Fruit fly (Drosophila melanogaster) whole organism, embryonic: ENCODE results near the gene CG4467.

Source experiments
- B-H1 ChIP-seq: fragments of 200-800 bp; sonication (Bioruptor generic); IDR thresholded peaks from 3 replicates; pipeline ENCODE4 v1.3.6; 2022; ENCODE audit warnings: missing biosample characterization, missing genetic modification characterization
- BEAF-32 ChIP-seq: fragments of 200-800 bp; sonication (Bioruptor generic); optimal IDR thresholded peaks from 3 replicates; lab custom pipeline; 2017; ENCODE audit warnings: missing biosample characterization, missing genetic modification characterization, mild to moderate bottlenecking, moderate library complexity, missing genetic modification reagents
- CG10267 ChIP-seq: fragments of 200-800 bp; sonication (Bioruptor generic); optimal IDR thresholded peaks from 2 replicates; lab custom pipeline; 2018; ENCODE audit warnings: missing biosample characterization, mild to moderate bottlenecking, missing genetic modification characterization, moderate library complexity
- CG10654 ChIP-seq: fragments of 200-800 bp; sonication (Bioruptor generic); optimal IDR thresholded peaks from 2 replicates; lab custom pipeline; 2016; ENCODE audit warnings: missing biosample characterization, missing genetic modification characterization
- CG11247 ChIP-seq: fragments of 200-800 bp; sonication (Bioruptor generic); IDR thresholded peaks from 2 replicates; pipeline ENCODE4 v1.3.6; 2022; ENCODE audit warnings: missing biosample characterization, missing genetic modification characterization
- CG12104 ChIP-seq: fragments of 200-800 bp; sonication (Bioruptor generic); optimal IDR thresholded peaks from 3 replicates; lab custom pipeline; 2016; ENCODE audit warnings: missing biosample characterization, missing genetic modification characterization
- CG12219 ChIP-seq: fragments of 200-800 bp; sonication (Bioruptor generic); optimal IDR thresholded peaks from 3 replicates; lab custom pipeline; 2018; ENCODE audit warnings: missing biosample characterization, mild to moderate bottlenecking, missing genetic modification characterization
- CG12391 ChIP-seq: fragments of 200-800 bp; sonication (Bioruptor generic); optimal IDR thresholded peaks from 3 replicates; lab custom pipeline; 2018; ENCODE audit warnings: missing biosample characterization, mild to moderate bottlenecking, missing genetic modification characterization, moderate library complexity
- CG15073 ChIP-seq: fragments of 200-800 bp; sonication (Bioruptor generic); optimal IDR thresholded peaks from 2 replicates; lab custom pipeline; 2016; ENCODE audit warnings: missing biosample characterization, missing genetic modification characterization
- CG15479 ChIP-seq: fragments of 200-800 bp; sonication (Bioruptor generic); optimal IDR thresholded peaks from 3 replicates; lab custom pipeline; 2019; ENCODE audit warnings: missing biosample characterization, mild to moderate bottlenecking, missing genetic modification characterization, moderate library complexity
- CG15514 ChIP-seq: fragments of 200-800 bp; sonication (Bioruptor generic); optimal IDR thresholded peaks from 3 replicates; lab custom pipeline; 2017; ENCODE audit warnings: missing biosample characterization, missing genetic modification characterization, mild to moderate bottlenecking, moderate library complexity, missing genetic modification reagents
- CG15696 ChIP-seq: fragments of 200-800 bp; sonication (Bioruptor generic); optimal IDR thresholded peaks from 2 replicates; lab custom pipeline; 2019; ENCODE audit warnings: missing biosample characterization, mild to moderate bottlenecking, missing genetic modification characterization, moderate library complexity
- CG1603 ChIP-seq: fragments of 200-800 bp; sonication (Bioruptor generic); optimal IDR thresholded peaks from 2 replicates; lab custom pipeline; 2019; ENCODE audit warnings: missing biosample characterization, mild to moderate bottlenecking, missing genetic modification characterization, moderate library complexity
- CG1647 ChIP-seq: fragments of 200-800 bp; sonication (Bioruptor generic); optimal IDR thresholded peaks from 3 replicates; lab custom pipeline; 2016; ENCODE audit warnings: missing biosample characterization, missing genetic modification characterization
- CG30020 ChIP-seq: fragments of 200-800 bp; optimal IDR thresholded peaks from 2 replicates; lab custom pipeline; 2019; ENCODE audit warnings: missing biosample characterization, mild to moderate bottlenecking, missing genetic modification characterization, moderate library complexity
- CG3065 ChIP-seq: fragments of 200-800 bp; sonication (Bioruptor generic); optimal IDR thresholded peaks from 2 replicates; lab custom pipeline; 2016; ENCODE audit warnings: missing biosample characterization, missing genetic modification characterization
- CG34224 ChIP-seq: fragments of 200-800 bp; sonication (Bioruptor generic); IDR thresholded peaks from 3 replicates; pipeline ENCODE4 v1.3.6; 2022; ENCODE audit warnings: missing biosample characterization, missing genetic modification characterization; ENCODE audit not compliant: partially characterized antibody
- CG4282 ChIP-seq: fragments of 200-800 bp; sonication (Bioruptor generic); optimal IDR thresholded peaks from 2 replicates; lab custom pipeline; 2016; ENCODE audit warnings: missing biosample characterization, missing genetic modification characterization
- CG6254 ChIP-seq: fragments of 200-800 bp; sonication (Bioruptor generic); optimal IDR thresholded peaks from 3 replicates; lab custom pipeline; 2017; ENCODE audit warnings: mild to moderate bottlenecking, missing biosample characterization, missing genetic modification reagents, missing genetic modification characterization
- CG6689 ChIP-seq: fragments of 200-800 bp; sonication (Bioruptor generic); IDR thresholded peaks from 2 replicates; pipeline ENCODE4 v1.3.6; 2022; ENCODE audit warnings: missing biosample characterization, missing genetic modification characterization
- CG8478 ChIP-seq: fragments of >200 bp; optimal IDR thresholded peaks from 2 replicates; lab custom pipeline; 2018
- CG9215 ChIP-seq: fragments of 200-800 bp; sonication (Bioruptor generic); IDR thresholded peaks from 2 replicates; pipeline ENCODE4 v1.3.6; 2022; ENCODE audit warnings: missing biosample characterization, missing genetic modification characterization
- CG9797 ChIP-seq: fragments of 200-800 bp; sonication (Bioruptor generic); optimal IDR thresholded peaks from 3 replicates; lab custom pipeline; 2018; ENCODE audit warnings: missing biosample characterization, mild to moderate bottlenecking, missing genetic modification characterization
- Drgx ChIP-seq: fragments of 200-800 bp; sonication (Bioruptor generic); IDR thresholded peaks from 2 replicates; pipeline ENCODE4 v1.3.6; 2022; ENCODE audit warnings: missing biosample characterization, missing genetic modification characterization
- Gsc ChIP-seq: fragments of 200-800 bp; sonication (Bioruptor generic); IDR thresholded peaks from 2 replicates; pipeline ENCODE4 v1.3.6; 2022; ENCODE audit warnings: missing biosample characterization, missing genetic modification characterization
- Hr39 ChIP-seq: fragments of >200 bp; optimal IDR thresholded peaks from 2 replicates; lab custom pipeline; 2017
- Hr78 ChIP-seq, 2 experiments: fragments of 200-800 bp in 1 of 2; fragments of >200 bp in 1 of 2; sonication (Bioruptor generic) in 1 of 2; optimal IDR thresholded peaks; 2 replicates each; lab custom pipeline; 2017 to 2019; ENCODE audit warnings: missing biosample characterization in 2 of 2, missing genetic modification characterization in 2 of 2, mild to moderate bottlenecking in 1 of 2, moderate library complexity in 1 of 2
- Myb ChIP-seq: fragments of 200-800 bp; sonication (Bioruptor generic); optimal IDR thresholded peaks from 2 replicates; lab custom pipeline; 2016; ENCODE audit warnings: missing biosample characterization, missing genetic modification characterization
- Oaz ChIP-seq: fragments of 200-800 bp; sonication (Bioruptor generic); IDR thresholded peaks from 2 replicates; pipeline ENCODE4 v1.3.6; 2022; ENCODE audit warnings: missing biosample characterization, missing genetic modification characterization
- Poxn ChIP-seq: fragments of 200-800 bp; sonication (Bioruptor generic); IDR thresholded peaks from 2 replicates; pipeline ENCODE4 v1.3.6; 2022; ENCODE audit warnings: missing biosample characterization, missing genetic modification characterization
- Sox100B ChIP-seq: fragments of 200-800 bp; sonication (Bioruptor generic); optimal IDR thresholded peaks from 3 replicates; lab custom pipeline; 2018; ENCODE audit warnings: missing biosample characterization, mild to moderate bottlenecking, missing genetic modification characterization
- Tbp ChIP-seq: fragments of >200 bp; optimal IDR thresholded peaks from 2 replicates; lab custom pipeline; 2018; ENCODE audit warnings: missing biosample characterization, missing genetic modification characterization
- Usf ChIP-seq: fragments of 200-800 bp; sonication (Bioruptor generic); optimal IDR thresholded peaks from 2 replicates; lab custom pipeline; 2017; ENCODE audit warnings: missing genotype, missing biosample characterization, missing genetic modification characterization
- br ChIP-seq: fragments of >200 bp; optimal IDR thresholded peaks from 2 replicates; lab custom pipeline; 2017
- cas ChIP-seq: fragments of 200-800 bp; sonication (Bioruptor generic); IDR thresholded peaks from 2 replicates; pipeline ENCODE4 v1.3.6; 2022; ENCODE audit warnings: missing biosample characterization, missing genetic modification characterization
- corto ChIP-seq: fragments of 200-800 bp; sonication (Bioruptor generic); optimal IDR thresholded peaks from 2 replicates; lab custom pipeline; 2016; ENCODE audit warnings: missing biosample characterization, mild to moderate bottlenecking, missing genetic modification characterization, moderate library complexity
- crc ChIP-seq: fragments of 200-800 bp; sonication (Bioruptor generic); optimal IDR thresholded peaks from 2 replicates; lab custom pipeline; 2016; ENCODE audit warnings: missing biosample characterization, missing genetic modification characterization
- dimm ChIP-seq: fragments of 200-800 bp; sonication (Bioruptor generic); IDR thresholded peaks from 2 replicates; pipeline ENCODE4 v1.3.6; 2022; ENCODE audit warnings: missing biosample characterization, missing genetic modification characterization
- eve ChIP-seq, 2 experiments: fragments of >200 bp; optimal IDR thresholded peaks; 2 replicates each; lab custom pipeline; 2017; ENCODE audit warnings: missing biosample characterization in 2 of 2, missing genetic modification characterization in 2 of 2
- fu2 ChIP-seq: fragments of 200-800 bp; sonication (Bioruptor generic); optimal IDR thresholded peaks from 2 replicates; lab custom pipeline; 2016; ENCODE audit warnings: missing biosample characterization, missing genetic modification characterization
- gfzf ChIP-seq: fragments of 200-800 bp; sonication (Bioruptor generic); optimal IDR thresholded peaks from 2 replicates; lab custom pipeline; 2016; ENCODE audit warnings: missing biosample characterization, mild to moderate bottlenecking, missing genetic modification characterization, moderate library complexity
- gsb ChIP-seq: fragments of 200-800 bp; sonication (Bioruptor generic); IDR thresholded peaks from 2 replicates; pipeline ENCODE4 v1.3.6; 2022; ENCODE audit warnings: missing biosample characterization, missing genetic modification characterization
- luna ChIP-seq: fragments of 200-800 bp; sonication (Bioruptor generic); optimal IDR thresholded peaks from 2 replicates; lab custom pipeline; 2016; ENCODE audit warnings: missing biosample characterization, missing genetic modification characterization
- odd ChIP-seq: fragments of 200-800 bp; sonication (Bioruptor generic); optimal IDR thresholded peaks from 2 replicates; lab custom pipeline; 2017; ENCODE audit warnings: missing biosample characterization, mild to moderate bottlenecking, missing genetic modification characterization
- pita ChIP-seq: fragments of 200-800 bp; sonication (Bioruptor generic); optimal IDR thresholded peaks from 2 replicates; lab custom pipeline; 2017; ENCODE audit warnings: missing biosample characterization, mild to moderate bottlenecking, missing genetic modification characterization
- pnt ChIP-seq: fragments of 200-800 bp; sonication (Bioruptor generic); optimal IDR thresholded peaks from 3 replicates; lab custom pipeline; 2016; ENCODE audit warnings: missing biosample characterization, missing genetic modification characterization
- sens-2 ChIP-seq: fragments of 200-800 bp; sonication (Bioruptor generic); IDR thresholded peaks from 2 replicates; pipeline ENCODE4 v1.3.6; 2022; ENCODE audit warnings: missing biosample characterization, missing genetic modification characterization
- sim ChIP-seq: fragments of 200-800 bp; sonication (Bioruptor generic); IDR thresholded peaks from 2 replicates; pipeline ENCODE4 v1.3.6; 2022; ENCODE audit warnings: missing biosample characterization, missing genetic modification characterization
- slbo ChIP-seq: fragments of 200-800 bp; sonication (Bioruptor generic); IDR thresholded peaks from 2 replicates; pipeline ENCODE4 v1.3.6; 2022; ENCODE audit warnings: missing biosample characterization, missing genetic modification characterization
- vnd ChIP-seq: fragments of 200-800 bp; sonication (Bioruptor generic); IDR thresholded peaks from 3 replicates; pipeline ENCODE4 v1.3.6; 2022; ENCODE audit warnings: missing biosample characterization, missing genetic modification characterization; ENCODE audit not compliant: partially characterized antibody
- wor ChIP-seq: fragments of 200-800 bp; sonication (Bioruptor generic); IDR thresholded peaks from 2 replicates; pipeline ENCODE4 v1.3.6; 2022; ENCODE audit warnings: missing biosample characterization, missing genetic modification characterization
- z ChIP-seq: fragments of 200-800 bp; sonication (Bioruptor generic); IDR thresholded peaks from 3 replicates; pipeline ENCODE4 v1.3.6; 2022; ENCODE audit warnings: missing biosample characterization, missing genetic modification characterization

CG4467 gene

dm6 chr3R:23280806-23281257 lies 32.1 kb upstream of the CG4467 start, which contains the start of the genes orb and Cdc16 (continued):
- TF ChIP-seq sim (GFP tag; lab: Robert Waterston, UW): peak; percentile 72
- peak; percentile 71 for TF ChIP-seq dimm
- no peak for TF ChIP-seq eve (GFP tag; optimal IDR thresholded peaks at IDR 0.05; lab: Kevin White, UChicago)
- peak; percentile 55 for TF ChIP-seq corto (GFP tag; lab: Kevin White, UChicago)
- TF ChIP-seq CG10267: peak; percentile 88
- peak; percentile 21 for TF ChIP-seq BEAF-32 (GFP tag; lab: Kevin White, UChicago)
- peak; percentile 52 for TF ChIP-seq pnt (GFP tag; lab: Kevin White, UChicago)
- TF ChIP-seq Usf (GFP tag; lab: Kevin White, UChicago): peak; percentile 60
- peak; percentile 75 for TF ChIP-seq wor (GFP tag; lab: Robert Waterston, UW)
- TF ChIP-seq luna (GFP tag; lab: Kevin White, UChicago): peak; percentile 12
- no peak for TF ChIP-seq CG34224 (GFP tag; lab: Robert Waterston, UW)
- TF ChIP-seq Hr78 (GFP tag; optimal IDR thresholded peaks at IDR 0.05; lab: Kevin White, UChicago): no peak
- peak; percentile 32; the same call in 1 of the 2 replicates for TF ChIP-seq sens-2 (GFP tag; lab: Robert Waterston, UW)
- TF ChIP-seq CG10654: peak; percentile 89
- TF ChIP-seq B-H1 (GFP tag; lab: Robert Waterston, UW): peak; percentile 88
- TF ChIP-seq CG15514 (GFP tag; lab: Kevin White, UChicago): peak; percentile 87
- TF ChIP-seq CG3065 (GFP tag; lab: Kevin White, UChicago): peak; percentile 51
- TF ChIP-seq Gsc (GFP tag; lab: Robert Waterston, UW): no peak
- TF ChIP-seq slbo (GFP tag; lab: Robert Waterston, UW): peak; percentile 97
- no peak for TF ChIP-seq CG9797 (GFP tag; lab: Kevin White, UChicago)
- peak; percentile 78 for TF ChIP-seq odd (GFP tag; lab: Kevin White, UChicago)
- no peak for TF ChIP-seq Hr39 (lab: Kevin White, UChicago)
- no peak for TF ChIP-seq pita (GFP tag; lab: Kevin White, UChicago)
- peak; percentile 70 for TF ChIP-seq CG30020
- TF ChIP-seq Oaz (GFP tag; lab: Robert Waterston, UW): peak; percentile 78
- no peak for TF ChIP-seq CG15479 (GFP tag; lab: Kevin White, UChicago)
- TF ChIP-seq CG8478 (lab: Kevin White, UChicago): no peak
- peak; percentile 94 for TF ChIP-seq CG11247
- TF ChIP-seq CG15696 (tag; lab: Kevin White, UChicago): peak; percentile 79
- TF ChIP-seq CG6254 (GFP tag; lab: Kevin White, UChicago): peak; percentile 82
- no peak for TF ChIP-seq vnd (GFP tag; lab: Robert Waterston, UW)
- peak; percentile 22 for TF ChIP-seq Myb
- TF ChIP-seq z (GFP tag; lab: Robert Waterston, UW): no peak
- TF ChIP-seq br (lab: Kevin White, UChicago): no peak
- TF ChIP-seq gfzf: no peak
- TF ChIP-seq CG1647 (GFP tag; lab: Kevin White, UChicago): peak; percentile 66
- peak; percentile 14 for TF ChIP-seq CG4282 (GFP tag; lab: Kevin White, UChicago)
- no peak for TF ChIP-seq Tbp (GFP tag; lab: Kevin White, UChicago)
- TF ChIP-seq cas (GFP tag; lab: Robert Waterston, UW): peak; percentile 85
- peak; percentile 92 for TF ChIP-seq CG6689 (GFP tag; lab: Robert Waterston, UW)
- TF ChIP-seq CG1603 (tag; lab: Kevin White, UChicago): peak; percentile 78
- peak; percentile 83 for TF ChIP-seq CG9215 (GFP tag; lab: Robert Waterston, UW)
- peak; percentile 65 for TF ChIP-seq CG12104
- TF ChIP-seq CG12391 (tag; lab: Kevin White, UChicago): peak; percentile 98
- peak; percentile 36 for TF ChIP-seq CG15073 (GFP tag; lab: Kevin White, UChicago)
- TF ChIP-seq Poxn (GFP tag; lab: Robert Waterston, UW): 0 out of 2 replicates have a peak, but pooled peaks have one; percentile 44
- TF ChIP-seq fu2 (GFP tag; lab: Kevin White, UChicago): peak; percentile 52
- TF ChIP-seq Drgx (GFP tag; lab: Robert Waterston, UW): peak; percentile 91
- TF ChIP-seq gsb (GFP tag; lab: Robert Waterston, UW): peak; percentile 58
- TF ChIP-seq Sox100B (GFP tag; lab: Kevin White, UChicago): peak; percentile 85
- peak; percentile 76 for TF ChIP-seq CG12219 (GFP tag; lab: Kevin White, UChicago)
- peak; percentile 32 for TF ChIP-seq crc (GFP tag; lab: Kevin White, UChicago)
